Worm (Caenorhabditis elegans): ENCODE results near the gene srh-109.

DNA sequence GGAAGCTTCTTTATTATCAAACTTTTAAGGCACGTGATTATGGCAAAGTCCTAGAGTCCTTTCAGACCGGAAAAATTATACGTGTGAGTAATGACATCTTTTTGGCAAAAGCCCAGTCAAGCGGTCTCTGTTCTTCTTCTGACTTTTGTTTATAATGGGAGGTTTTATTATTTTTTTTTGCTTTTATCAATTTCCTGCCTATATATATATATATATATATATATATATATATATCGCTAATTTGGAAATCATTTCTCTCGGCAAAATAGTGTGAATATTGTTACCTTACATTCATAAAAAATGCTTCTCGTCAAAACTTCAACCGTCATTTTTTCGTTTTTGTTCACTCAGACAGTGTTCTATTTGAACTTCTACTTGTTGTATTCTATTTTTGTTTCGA is 2.6 kb downstream of the srh-109 start, which contains the start of gene srbc-62:
- no peak for TF ChIP-seq ztf-16 (tag; optimal IDR thresholded peaks at IDR 0.05)
- TF ChIP-seq pha-4 (tag; optimal IDR thresholded peaks at IDR 0.05): no peak
- no peak for TF ChIP-seq hlh-30 (tag; optimal IDR thresholded peaks at IDR 0.05; ENCODE audit: insufficient read depth)
